Worm (Caenorhabditis elegans): ENCODE results near the gene dct-8.
A peak's percentile ranks its signal among the peaks of the same experiment; 100 is the strongest.

DNA sequence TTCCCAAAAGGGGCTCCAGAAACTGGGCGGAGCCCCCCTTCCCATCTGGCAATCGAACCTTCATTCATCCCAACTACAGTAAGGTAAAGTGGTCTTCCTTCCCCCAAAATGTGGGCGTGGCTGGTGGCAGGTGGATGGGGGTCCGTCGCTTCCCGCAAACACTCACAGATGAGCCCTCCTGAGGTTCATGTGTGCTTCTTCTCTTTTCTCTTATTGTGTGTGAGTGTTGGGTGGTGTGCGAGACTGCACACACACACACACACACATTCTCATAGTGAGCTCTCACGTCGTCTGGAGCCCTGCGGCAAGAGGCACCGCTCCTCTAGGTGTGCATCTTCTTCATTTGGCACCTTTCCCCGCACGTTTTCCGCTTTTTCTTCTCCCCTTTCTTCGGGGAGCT, 40.3 kb upstream of the dct-8 start:
- TF ChIP-seq egl-27 (tag; optimal IDR thresholded peaks at IDR 0.05): no peak
- TF ChIP-seq mdl-1 (tag; optimal IDR thresholded peaks at IDR 0.05): no peak
- TF ChIP-seq unc-55 (GFP tag; optimal IDR thresholded peaks at IDR 0.05): peak; percentile 59
- no peak for TF ChIP-seq nhr-25 (tag; optimal IDR thresholded peaks at IDR 0.05)
- no peak for TF ChIP-seq nhr-23 (tag; optimal IDR thresholded peaks at IDR 0.05)
- no peak for TF ChIP-seq skn-1 (tag; optimal IDR thresholded peaks at IDR 0.05)
